Worm (Caenorhabditis elegans): ENCODE results near the gene M02D8.5.

M02D8.5 gene

DNA sequence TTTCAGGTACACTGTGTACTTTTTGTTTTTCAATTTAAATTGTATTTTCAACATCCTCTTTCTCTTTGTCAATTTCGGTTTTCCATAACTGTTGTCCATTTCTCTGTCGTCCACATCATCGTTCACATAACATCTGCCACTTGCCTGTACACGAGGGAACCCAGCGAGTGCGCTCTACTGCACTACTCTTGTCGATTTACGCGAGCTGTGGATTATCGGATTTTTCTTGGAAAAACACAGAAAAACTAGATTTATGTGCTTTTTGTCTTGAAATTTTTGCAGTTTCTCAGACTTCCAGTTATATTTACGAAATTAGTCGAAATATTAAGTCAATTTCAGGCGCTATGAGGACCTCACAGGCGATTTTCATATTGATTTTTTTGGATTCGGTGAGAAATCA is 30.4 kb upstream of the M02D8.5 start, which contains the start of gene chup-1:
Gene chup-1 (plus strand): TSS at position 340 of the 400 bp plus-strand sequence.
- TF ChIP-seq blmp-1 (tag; optimal IDR thresholded peaks at IDR 0.05; ENCODE audit: insufficient read depth) (no peak), nhr-21 (tag; optimal IDR thresholded peaks at IDR 0.05) (peak; percentile 26), nhr-6 (tag; optimal IDR thresholded peaks at IDR 0.05) (no peak), nhr-23 (tag; optimal IDR thresholded peaks at IDR 0.05) (no peak), unc-55 (GFP tag; optimal IDR thresholded peaks at IDR 0.05) (peak; percentile 46), ztf-1 (GFP tag; conservative IDR thresholded peaks at IDR 0.05) (no peak), dmd-4 (tag; optimal IDR thresholded peaks at IDR 0.05) (no peak), sma-3 (GFP tag; optimal IDR thresholded peaks at IDR 0.05) (peak; percentile 25), unc-62 (GFP tag; optimal IDR thresholded peaks at IDR 0.05) (no peak), ceh-82 (tag; optimal IDR thresholded peaks at IDR 0.05) (no peak), lin-11 (tag; optimal IDR thresholded peaks at IDR 0.05) (no peak), R02D3.7 (tag; optimal IDR thresholded peaks at IDR 0.05) (peak; percentile 61), Y55F3AM.14 (GFP tag; optimal IDR thresholded peaks at IDR 0.05) (no peak), lsy-2 (tag; optimal IDR thresholded peaks at IDR 0.05) (peak in 1 of 2 experiments; percentile 49), nhr-129 (tag; optimal IDR thresholded peaks at IDR 0.05) (peak; percentile 57), snpc-4 (tag; optimal IDR thresholded peaks at IDR 0.05) (no peak), C34F6.9 (tag; optimal IDR thresholded peaks at IDR 0.05) (peak; percentile 24), mbf-1 (tag; optimal IDR thresholded peaks at IDR 0.05) (no peak), ztf-4 (tag; optimal IDR thresholded peaks at IDR 0.05) (no peak), aly-2 (tag; optimal IDR thresholded peaks at IDR 0.05) (no peak), fos-1 (tag; optimal IDR thresholded peaks at IDR 0.05) (peak; percentile 30), ztf-11 (tag; optimal IDR thresholded peaks at IDR 0.05) (no peak), sem-4 (tag; optimal IDR thresholded peaks at IDR 0.05) (no peak), unc-39 (tag; optimal IDR thresholded peaks at IDR 0.05) (no peak), F13H6.1 (tag; optimal IDR thresholded peaks at IDR 0.05) (no peak), nhr-77 (tag; optimal IDR thresholded peaks at IDR 0.05) (no peak), ZK546.5 (tag; optimal IDR thresholded peaks at IDR 0.05) (no peak)

DNA sequence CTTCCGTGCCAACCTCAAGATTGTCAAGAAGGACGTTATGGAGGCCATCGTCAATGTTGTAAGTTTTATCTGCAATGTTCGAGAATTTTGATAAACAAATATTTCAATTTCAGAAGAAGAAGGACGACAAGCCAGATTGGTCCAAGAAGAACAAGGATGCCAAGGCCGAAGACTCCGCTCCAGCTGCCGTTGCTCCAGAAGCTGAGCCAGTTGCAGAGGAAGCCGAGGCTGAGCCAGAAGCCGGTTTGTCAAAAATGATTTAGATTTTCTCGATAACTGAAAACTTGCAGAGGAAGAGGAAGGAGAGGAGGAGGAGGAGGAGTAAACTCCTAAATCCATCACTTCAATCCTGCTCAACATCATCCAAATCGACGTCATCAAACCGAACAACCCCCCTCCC is 28.7 kb upstream of the M02D8.5 start:
- TF ChIP-seq unc-55 (GFP tag; optimal IDR thresholded peaks at IDR 0.05): no peak
- TF ChIP-seq nhr-10 (tag; optimal IDR thresholded peaks at IDR 0.05): no peak
- no peak for TF ChIP-seq mab-5 (tag; optimal IDR thresholded peaks at IDR 0.05)
- no peak for TF ChIP-seq lin-13 (GFP tag; optimal IDR thresholded peaks at IDR 0.05)

DNA sequence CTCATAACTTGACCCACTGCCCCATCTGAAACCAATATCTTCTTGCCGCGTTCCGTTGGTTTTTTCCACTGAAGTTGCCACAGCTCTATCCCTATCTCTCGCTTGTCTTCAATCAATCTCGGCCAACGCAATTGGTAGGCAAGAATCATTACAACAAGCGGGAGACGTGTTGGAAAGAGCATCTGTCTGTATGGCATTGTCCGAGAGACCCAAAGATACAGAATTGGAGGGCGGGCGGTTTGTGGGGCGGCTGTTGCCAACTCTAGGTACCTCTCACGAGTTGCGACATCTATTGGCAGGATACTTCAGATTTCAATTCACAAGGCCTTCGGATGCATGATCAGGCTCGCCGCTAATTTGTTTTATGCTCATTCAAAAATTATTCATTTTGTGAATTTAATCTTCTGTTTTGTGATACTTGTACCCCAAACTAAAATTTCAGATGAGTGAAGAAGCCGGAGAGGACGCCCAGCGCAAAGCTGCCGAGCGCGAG is 27.7 kb upstream of the M02D8.5 start, which contains the start of gene unc-27:
Gene unc-27 (plus strand): TSS at position 443 of the 493 bp plus-strand sequence.
- no peak for TF ChIP-seq skn-1 (tag; optimal IDR thresholded peaks at IDR 0.05)
- TF ChIP-seq nhr-129 (tag; optimal IDR thresholded peaks at IDR 0.05): peak; percentile 44
- peak; percentile 59 for TF ChIP-seq F13H6.1 (tag; optimal IDR thresholded peaks at IDR 0.05)

DNA sequence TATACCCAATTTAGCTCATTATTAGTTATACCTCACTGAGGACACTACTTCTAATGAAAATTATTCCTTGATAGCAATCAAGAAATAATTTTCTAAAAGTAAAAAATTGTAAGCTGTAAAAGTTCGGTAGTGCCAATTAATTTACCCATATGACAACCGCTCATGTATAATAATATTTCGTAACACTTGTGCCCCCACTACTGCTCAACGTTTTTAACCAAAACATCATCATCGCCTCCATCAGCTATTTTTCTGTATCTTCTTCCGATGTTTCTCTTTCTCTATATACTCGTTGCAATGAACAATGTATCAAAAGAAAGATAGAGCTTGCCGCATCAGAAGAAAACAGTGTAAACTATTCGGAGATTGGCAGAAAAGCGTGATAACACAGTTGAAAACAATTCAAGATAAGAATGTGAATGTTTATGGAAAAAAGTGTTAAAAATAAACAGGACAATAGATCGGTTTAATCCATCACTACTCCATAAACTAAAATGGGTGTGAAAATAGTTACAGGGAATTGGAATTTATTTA is 26.4 kb upstream of the M02D8.5 start:
- TF ChIP-seq alr-1 (tag; optimal IDR thresholded peaks at IDR 0.05) (no peak), sma-9 (GFP tag; optimal IDR thresholded peaks at IDR 0.05) (peak; percentile 28), sma-9 (tag; optimal IDR thresholded peaks at IDR 0.05) (no peak), gmeb-1 (tag; optimal IDR thresholded peaks at IDR 0.05) (no peak), elt-1 (tag; optimal IDR thresholded peaks at IDR 0.05) (no peak), nhr-129 (tag; optimal IDR thresholded peaks at IDR 0.05) (peak; percentile 39), F13H6.1 (tag; optimal IDR thresholded peaks at IDR 0.05) (peak; percentile 25)

DNA sequence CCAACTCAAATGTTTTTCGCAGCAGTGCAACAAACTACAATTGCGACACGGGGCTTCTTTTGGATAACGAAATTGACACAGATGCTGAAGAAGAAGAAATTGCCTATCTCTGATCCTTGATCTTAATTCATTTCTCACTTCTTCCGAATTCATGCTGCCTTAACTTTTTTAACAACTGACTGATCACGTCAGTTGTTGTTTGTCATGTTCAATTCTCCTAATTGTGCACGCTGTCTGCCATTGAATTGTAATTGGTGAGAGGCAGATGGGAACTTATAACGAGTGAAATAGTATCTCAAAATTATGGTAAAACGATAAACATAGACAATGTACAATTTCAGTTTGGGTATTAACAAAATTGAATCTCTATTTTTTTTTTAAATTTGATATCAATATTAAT is 25.3 kb upstream of the M02D8.5 start:
- TF ChIP-seq fos-1 (tag; optimal IDR thresholded peaks at IDR 0.05) (no peak), sma-9 (GFP tag; optimal IDR thresholded peaks at IDR 0.05) (peak; percentile 57), sma-9 (tag; optimal IDR thresholded peaks at IDR 0.05) (no peak), lsy-2 (tag; optimal IDR thresholded peaks at IDR 0.05) (peak in 1 of 2 experiments; percentile 19), F13H6.1 (tag; optimal IDR thresholded peaks at IDR 0.05) (peak; percentile 37), lin-39 (tag; optimal IDR thresholded peaks at IDR 0.05) (no peak), nhr-129 (tag; optimal IDR thresholded peaks at IDR 0.05) (peak; percentile 50)
